Fruit fly (Drosophila melanogaster) whole organism, pupa: ENCODE measurements around the gene Pgant6.

Experiments
- CG10348 ChIP-seq: fragments of 200-800 bp; sonication (Bioruptor generic); IDR thresholded peaks from 2 replicates; pipeline ENCODE4 v1.3.6; 2022; ENCODE audit warnings: missing biosample characterization, missing genetic modification characterization
- CG12605 ChIP-seq: fragments of 200-800 bp; sonication (Bioruptor generic); IDR thresholded peaks from 2 replicates; pipeline ENCODE4 v1.3.6; 2022; ENCODE audit warnings: missing biosample characterization, missing genetic modification characterization
- CG13204 ChIP-seq: fragments of 200-800 bp; sonication (Bioruptor generic); optimal IDR thresholded peaks from 2 replicates; lab custom pipeline; 2018; ENCODE audit warnings: missing biosample characterization, mild to moderate bottlenecking, missing genetic modification characterization, moderate library complexity
- CG14655 ChIP-seq: fragments of 200-800 bp; sonication (Bioruptor generic); optimal IDR thresholded peaks from 3 replicates; lab custom pipeline; 2017; ENCODE audit warnings: mild to moderate bottlenecking, missing biosample characterization, missing genetic modification reagents, missing genetic modification characterization
- CG15710 ChIP-seq: fragments of 200-800 bp; sonication (Bioruptor generic); optimal IDR thresholded peaks from 2 replicates; lab custom pipeline; 2018; ENCODE audit warnings: missing biosample characterization, mild to moderate bottlenecking, missing genetic modification characterization, moderate library complexity
- CG17806 ChIP-seq: fragments of 200-800 bp; sonication (Bioruptor generic); optimal IDR thresholded peaks from 2 replicates; lab custom pipeline; 2018; ENCODE audit warnings: missing biosample characterization, mild to moderate bottlenecking, missing genetic modification characterization, moderate library complexity
- CG32121 ChIP-seq: fragments of 200-800 bp; sonication (Bioruptor generic); IDR thresholded peaks from 2 replicates; pipeline ENCODE4 v1.3.6; 2022; ENCODE audit warnings: missing biosample characterization, missing genetic modification characterization
- CG34367 ChIP-seq: fragments of 200-800 bp; sonication (Bioruptor generic); optimal IDR thresholded peaks from 2 replicates; lab custom pipeline; 2018; ENCODE audit warnings: missing biosample characterization, mild to moderate bottlenecking, missing genetic modification characterization
- CG4496 ChIP-seq: fragments of 200-800 bp; sonication (Bioruptor generic); IDR thresholded peaks from 3 replicates; pipeline ENCODE4 v1.3.6; 2022; ENCODE audit warnings: missing biosample characterization, missing genetic modification characterization
- CG8159 ChIP-seq: fragments of 200-800 bp; sonication (Bioruptor generic); optimal IDR thresholded peaks from 3 replicates; lab custom pipeline; 2018; ENCODE audit warnings: missing biosample characterization, mild to moderate bottlenecking, missing genetic modification characterization, moderate library complexity
- CG8301 ChIP-seq: fragments of 200-800 bp; sonication (Bioruptor generic); optimal IDR thresholded peaks from 2 replicates; lab custom pipeline; 2018; ENCODE audit warnings: missing biosample characterization, mild to moderate bottlenecking, missing genetic modification characterization
- CG9948 ChIP-seq: fragments of 200-800 bp; sonication (Bioruptor generic); optimal IDR thresholded peaks from 2 replicates; lab custom pipeline; 2018; ENCODE audit warnings: missing biosample characterization, mild to moderate bottlenecking, missing genetic modification characterization, moderate library complexity
- D1 ChIP-seq: fragments of 200-800 bp; sonication (Bioruptor generic); optimal IDR thresholded peaks from 2 replicates; lab custom pipeline; 2018; ENCODE audit warnings: missing biosample characterization, mild to moderate bottlenecking, missing genetic modification characterization, moderate library complexity
- EcR ChIP-seq: fragments of 200-800 bp; sonication (Bioruptor generic); optimal IDR thresholded peaks from 3 replicates; lab custom pipeline; 2019; ENCODE audit warnings: missing biosample characterization, missing genetic modification characterization, mild to moderate bottlenecking, moderate library complexity, missing genetic modification reagents
- Ets98B ChIP-seq: fragments of 200-800 bp; sonication (Bioruptor generic); IDR thresholded peaks from 2 replicates; pipeline ENCODE4 v1.3.6; 2022; ENCODE audit warnings: missing biosample characterization, missing genetic modification characterization
- Pif1A ChIP-seq: fragments of 200-800 bp; sonication (Bioruptor generic); optimal IDR thresholded peaks from 3 replicates; lab custom pipeline; 2016; ENCODE audit warnings: missing biosample characterization, missing genetic modification characterization
- Pif1B ChIP-seq: fragments of 200-800 bp; sonication (Bioruptor generic); optimal IDR thresholded peaks from 3 replicates; lab custom pipeline; 2016; ENCODE audit warnings: missing biosample characterization, missing genetic modification characterization
- Snoo ChIP-seq: fragments of 200-800 bp; sonication (Bioruptor generic); optimal IDR thresholded peaks from 3 replicates; lab custom pipeline; 2017; ENCODE audit warnings: missing biosample characterization, mild to moderate bottlenecking, missing genetic modification characterization, inconsistent platforms
- fd96Ca ChIP-seq: fragments of 200-800 bp; sonication (Bioruptor generic); IDR thresholded peaks from 3 replicates; pipeline ENCODE4 v1.3.6; 2022; ENCODE audit warnings: missing biosample characterization, missing genetic modification characterization
- gl ChIP-seq: fragments of 200-800 bp; sonication (Bioruptor generic); optimal IDR thresholded peaks from 2 replicates; lab custom pipeline; 2018; ENCODE audit warnings: missing biosample characterization, mild to moderate bottlenecking, missing genetic modification characterization
- rn ChIP-seq: fragments of 200-800 bp; sonication (Bioruptor generic); IDR thresholded peaks from 2 replicates; pipeline ENCODE4 v1.3.6; 2022; ENCODE audit warnings: missing biosample characterization, missing genetic modification characterization

The Pgant6 gene

DNA sequence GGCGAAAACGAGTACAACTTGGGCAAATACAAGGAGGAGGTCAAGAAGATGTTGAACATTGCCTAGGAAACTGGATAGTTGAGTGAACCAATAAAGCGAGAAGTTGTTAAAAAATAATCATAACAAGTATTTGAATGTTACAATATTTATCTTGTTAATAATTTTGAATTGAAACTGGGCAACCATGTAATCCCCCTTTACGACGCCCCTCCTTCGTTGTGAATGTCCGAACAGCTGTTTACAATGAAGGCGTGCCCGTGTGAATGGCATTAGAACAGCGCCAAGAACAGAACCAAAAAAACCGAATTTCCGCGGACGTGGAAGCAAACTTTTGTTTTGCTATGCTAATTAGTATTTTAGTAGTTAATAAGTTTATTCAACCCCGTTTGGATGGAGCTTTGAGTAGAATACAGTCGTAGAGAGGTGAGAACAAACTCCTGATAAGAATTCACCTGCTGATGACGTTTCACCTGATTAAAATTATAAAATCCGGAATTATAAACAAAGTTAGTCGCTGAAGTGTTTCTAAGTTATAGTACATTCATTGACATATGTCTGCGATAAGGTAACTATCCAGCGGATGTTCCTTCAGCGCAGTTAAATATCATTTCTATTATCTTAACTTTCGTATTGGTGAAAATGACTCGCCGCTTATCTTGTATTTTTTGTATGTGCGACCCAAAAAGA lies at the start of gene Pgant6:
TSS of gene Pgant6 (plus strand) at position 265 of the 687 bp plus-strand sequence.
- TF ChIP-seq CG4496 (peak; percentile 37; the same call in 1 of the 3 replicates), fd96Ca (GFP tag; lab: Robert Waterston, UW) (no peak), Snoo (no peak), CG8301 (tag; lab: Kevin White, UChicago) (no peak)

DNA sequence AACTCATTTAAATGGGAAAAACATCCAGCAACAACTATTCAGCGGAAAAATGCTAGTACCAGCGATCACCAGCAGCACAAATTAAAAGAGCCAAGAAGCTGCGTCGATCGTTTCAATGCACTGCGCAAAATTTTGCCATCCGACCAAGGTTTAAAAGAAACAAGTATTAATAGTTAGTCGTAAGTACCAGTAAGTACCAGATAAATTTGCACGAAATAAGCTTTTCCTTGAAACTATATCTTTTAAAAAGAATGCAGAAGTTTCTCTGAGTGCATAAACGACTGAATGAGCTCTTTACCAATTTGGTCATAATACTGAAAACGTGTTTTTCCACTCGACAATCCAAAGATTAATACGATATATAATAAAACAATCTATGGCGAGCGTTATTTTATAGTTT lies 48.8 kb upstream of the Pgant6 start:
- no peak for TF ChIP-seq gl
- no peak for TF ChIP-seq CG34367
- no peak for TF ChIP-seq EcR (GFP tag; lab: Kevin White, UChicago)
- TF ChIP-seq CG14655: peak; percentile 54
- 0 out of 2 replicates have a peak, but pooled peaks have one; percentile 15 for TF ChIP-seq rn
- TF ChIP-seq Snoo: no peak
- TF ChIP-seq fd96Ca (GFP tag; lab: Robert Waterston, UW): peak; percentile 77; the same call in 2 of the 3 replicates
- peak; percentile 82 for TF ChIP-seq CG32121
- TF ChIP-seq CG10348 (GFP tag; lab: Robert Waterston, UW): 0 out of 2 replicates have a peak, but pooled peaks have one; percentile 38
- TF ChIP-seq CG9948 (tag; lab: Kevin White, UChicago): no peak
- peak; percentile 45 for TF ChIP-seq CG8301 (tag; lab: Kevin White, UChicago)
- TF ChIP-seq Pif1B: peak; percentile 14
- peak; percentile 86 for TF ChIP-seq CG4496
- TF ChIP-seq D1 (tag; lab: Kevin White, UChicago): no peak
- peak; percentile 46 for TF ChIP-seq Pif1A (GFP tag; lab: Kevin White, UChicago)
- peak; percentile 14 for TF ChIP-seq CG8159 (tag; lab: Kevin White, UChicago)
- TF ChIP-seq CG12605 (GFP tag; lab: Robert Waterston, UW): peak; percentile 30; the same call in 1 of the 2 replicates
- TF ChIP-seq Ets98B (GFP tag; lab: Robert Waterston, UW): peak; percentile 80

DNA sequence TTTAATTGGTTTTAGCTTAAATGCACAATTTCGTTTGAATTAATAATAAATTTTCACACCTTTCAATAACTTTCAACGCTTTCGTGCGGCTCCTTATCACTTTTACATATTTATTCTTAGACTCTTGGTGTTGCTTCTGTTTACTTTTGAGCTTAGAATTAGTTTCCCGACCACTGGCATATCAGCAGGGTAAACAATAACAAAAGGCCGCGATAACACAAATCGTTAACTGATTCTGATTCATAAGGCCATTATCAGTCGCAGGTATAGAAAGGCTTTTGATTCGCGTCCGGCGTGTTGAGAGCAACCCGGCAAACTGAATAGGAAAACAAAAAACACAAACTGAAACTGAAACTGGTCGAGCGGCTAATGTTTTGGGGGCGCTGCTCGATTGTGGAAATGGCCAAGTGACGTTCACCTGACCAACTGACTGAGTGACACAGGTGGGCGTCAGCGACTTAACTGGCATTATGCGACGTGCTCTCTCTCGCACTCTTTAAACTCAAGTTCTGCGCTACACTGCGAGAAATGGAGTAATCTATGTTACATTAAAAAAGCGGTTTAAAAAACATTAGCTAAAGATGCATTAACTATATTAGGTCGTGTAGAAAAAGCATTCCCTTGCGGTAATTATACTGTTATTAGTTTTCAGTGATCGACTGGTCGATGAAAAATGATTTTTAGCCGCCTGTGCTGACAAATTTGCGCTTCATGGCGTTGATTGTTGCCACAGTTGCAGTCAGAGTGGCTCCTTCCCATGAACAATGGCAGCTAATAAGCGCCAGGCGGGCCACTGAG lies 47.5 kb upstream of the Pgant6 start:
- no peak for TF ChIP-seq D1 (tag; lab: Kevin White, UChicago)
- peak; percentile 9 for TF ChIP-seq CG14655
- no peak for TF ChIP-seq Pif1A (GFP tag; lab: Kevin White, UChicago)
- no peak for TF ChIP-seq CG12605 (GFP tag; lab: Robert Waterston, UW)
- TF ChIP-seq Ets98B (GFP tag; lab: Robert Waterston, UW): no peak
- no peak for TF ChIP-seq gl
- TF ChIP-seq CG13204: no peak
- TF ChIP-seq rn: no peak
- no peak for TF ChIP-seq EcR (GFP tag; lab: Kevin White, UChicago)
- peak; percentile 71 for TF ChIP-seq CG4496
- peak; percentile 70 for TF ChIP-seq CG32121
- no peak for TF ChIP-seq CG34367
- no peak for TF ChIP-seq Pif1B
- peak; percentile 6 for TF ChIP-seq CG8301 (tag; lab: Kevin White, UChicago)
- TF ChIP-seq CG15710: no peak
- TF ChIP-seq CG8159 (tag; lab: Kevin White, UChicago): peak; percentile 8
- TF ChIP-seq fd96Ca (GFP tag; lab: Robert Waterston, UW): peak; percentile 58; the same call in 1 of the 3 replicates
- TF ChIP-seq CG10348 (GFP tag; lab: Robert Waterston, UW): no peak
- TF ChIP-seq CG9948 (tag; lab: Kevin White, UChicago): peak; percentile 18
- TF ChIP-seq Snoo: no peak
- TF ChIP-seq CG17806: no peak

DNA sequence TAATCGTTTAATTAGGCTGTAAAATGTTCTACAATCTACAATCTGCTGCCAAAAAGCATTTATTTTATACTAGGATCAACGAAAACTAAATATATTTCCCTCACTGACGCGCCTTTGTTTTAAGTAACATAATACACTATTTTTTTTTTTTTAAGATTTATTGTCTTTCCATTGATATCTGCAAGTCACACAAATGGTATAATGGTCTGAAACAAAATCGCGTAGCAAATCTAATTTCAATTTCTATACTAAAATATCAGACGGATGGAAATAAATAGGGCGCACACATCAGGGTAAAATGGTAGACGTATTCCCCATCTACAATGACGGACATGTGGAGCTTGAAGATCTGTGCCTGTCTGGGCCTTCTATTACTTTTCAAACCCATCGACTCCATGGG lies 42.6 kb upstream of the Pgant6 start, which contains the start of gene Acp62F:
TSS of gene Acp62F (plus strand) at position 301 of the 400 bp plus-strand sequence.
- TF ChIP-seq CG4496: no peak
- no peak for TF ChIP-seq CG8159 (tag; lab: Kevin White, UChicago)
- no peak for TF ChIP-seq Pif1A (GFP tag; lab: Kevin White, UChicago)
- no peak for TF ChIP-seq Pif1B
- no peak for TF ChIP-seq EcR (GFP tag; lab: Kevin White, UChicago)
- no peak for TF ChIP-seq CG14655
- TF ChIP-seq rn: no peak
- TF ChIP-seq Snoo: no peak
- no peak for TF ChIP-seq Ets98B (GFP tag; lab: Robert Waterston, UW)
- TF ChIP-seq CG8301 (tag; lab: Kevin White, UChicago): no peak
- TF ChIP-seq fd96Ca (GFP tag; lab: Robert Waterston, UW): no peak
- TF ChIP-seq CG17806: no peak
- no peak for TF ChIP-seq CG10348 (GFP tag; lab: Robert Waterston, UW)
- no peak for TF ChIP-seq CG12605 (GFP tag; lab: Robert Waterston, UW)
- no peak for TF ChIP-seq CG32121
- no peak for TF ChIP-seq gl
- TF ChIP-seq, all 21 proteins: peak for 0

DNA sequence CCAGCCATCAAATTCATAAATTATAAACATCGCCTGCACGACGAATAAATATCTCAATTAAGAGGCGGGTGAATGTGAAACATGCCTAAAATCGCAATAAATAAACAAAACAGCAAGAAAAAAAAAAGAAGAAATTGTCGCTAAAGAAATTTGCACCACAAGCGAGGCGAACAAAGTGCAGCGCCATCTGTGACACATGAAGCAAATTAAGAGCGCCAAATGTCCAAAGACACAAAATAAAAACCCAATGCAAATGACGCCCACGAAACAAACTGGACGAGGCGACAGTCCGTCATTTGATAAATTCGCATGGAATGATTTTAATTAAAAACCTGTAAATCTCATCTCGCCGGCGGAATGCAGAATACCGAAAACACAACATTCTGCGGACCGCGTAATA lies 38.3 kb upstream of the Pgant6 start:
- TF ChIP-seq CG9948 (tag; lab: Kevin White, UChicago): no peak
- TF ChIP-seq rn: no peak
- no peak for TF ChIP-seq CG10348 (GFP tag; lab: Robert Waterston, UW)
- no peak for TF ChIP-seq CG32121
- TF ChIP-seq CG14655: no peak
- TF ChIP-seq gl: no peak
- TF ChIP-seq, all 21 proteins: peak for 0

DNA sequence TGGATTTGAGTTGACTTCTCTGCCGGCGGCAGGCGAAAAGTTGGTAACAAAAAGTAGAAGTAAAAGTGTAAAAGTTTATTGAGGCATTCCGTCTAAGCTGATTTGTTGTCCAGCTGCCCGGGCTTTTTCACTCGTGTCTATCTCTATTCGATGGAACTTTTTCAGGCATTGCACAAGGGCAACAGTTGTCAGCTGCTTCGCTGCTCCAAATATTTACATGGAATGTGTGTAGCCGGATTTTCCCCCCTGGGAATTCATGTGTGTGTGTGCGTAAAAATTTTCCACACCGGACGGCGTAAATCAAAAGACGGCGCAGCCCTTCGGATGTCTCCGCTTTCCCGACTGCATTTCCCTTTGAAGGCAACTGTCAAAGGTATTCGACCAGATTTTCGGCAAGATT lies 37.1 kb upstream of the Pgant6 start:
- TF ChIP-seq CG32121 (no peak), Ets98B (GFP tag; lab: Robert Waterston, UW) (no peak), gl (no peak), CG10348 (GFP tag; lab: Robert Waterston, UW) (no peak), CG17806 (no peak), CG34367 (no peak), CG4496 (no peak), CG8159 (tag; lab: Kevin White, UChicago) (no peak), CG13204 (no peak), fd96Ca (GFP tag; lab: Robert Waterston, UW) (no peak), Pif1A (GFP tag; lab: Kevin White, UChicago) (no peak), rn (no peak)
